Worm (Caenorhabditis elegans): ENCODE measurements around the gene F08D12.3.

F08D12.3 gene

DNA sequence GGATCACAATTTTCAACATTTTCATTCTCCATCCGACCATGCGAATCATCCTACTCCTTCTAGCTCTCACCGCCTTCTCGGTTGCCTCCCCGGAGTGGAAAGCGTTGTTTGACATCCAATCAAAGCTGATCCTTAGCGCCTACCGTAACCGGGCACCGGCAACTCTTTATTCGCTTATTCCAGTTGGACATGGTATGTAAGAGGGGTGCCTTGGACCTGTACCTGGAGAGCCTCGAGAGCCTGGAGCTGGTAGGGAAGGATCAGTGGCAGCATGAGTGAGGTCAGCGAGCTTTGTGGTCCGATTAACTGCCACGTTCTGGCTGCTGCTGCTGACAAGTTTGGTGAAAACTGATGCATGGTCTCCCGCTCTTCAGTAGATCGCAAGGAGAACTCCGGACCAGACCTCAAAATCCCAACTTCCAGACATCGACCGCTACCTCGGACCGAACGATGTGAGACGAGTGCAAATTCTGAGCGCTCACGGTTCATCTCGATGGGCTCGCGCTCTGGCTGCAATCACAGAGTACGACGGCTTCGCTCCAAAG is 48.6 kb downstream of the F08D12.3 start, which contains the start of gene K12H6.8:
TSS of gene K12H6.8 (plus strand) at position 38 of the 545 bp plus-strand sequence.
- peak; percentile 69 for TF ChIP-seq zfh-2 (GFP tag; conservative IDR thresholded peaks at IDR 0.05)
- TF ChIP-seq mcd-1 (GFP tag; IDR thresholded peaks at IDR 0.05), result 0 out of 2 replicates have a peak, but pooled peaks have one; percentile 40
- no peak for TF ChIP-seq cebp-1 (GFP tag; IDR thresholded peaks at IDR 0.05)
- no peak for TF ChIP-seq cebp-1 (tag; optimal IDR thresholded peaks at IDR 0.05)
- TF ChIP-seq repo-1 (tag; optimal IDR thresholded peaks at IDR 0.05), result peak; percentile 17
- no peak for TF ChIP-seq K11D2.4 (GFP tag; IDR thresholded peaks at IDR 0.05)
- TF ChIP-seq F22D6.2 (tag; optimal IDR thresholded peaks at IDR 0.05), result no peak
- TF ChIP-seq T07F8.4 (tag; optimal IDR thresholded peaks at IDR 0.05), result no peak
- 0 out of 2 replicates have a peak, but pooled peaks have one; percentile 37 for TF ChIP-seq egrh-3 (GFP tag; IDR thresholded peaks at IDR 0.05)
- 0 out of 2 replicates have a peak, but pooled peaks have one; percentile 27 for TF ChIP-seq B0336.3 (GFP tag; IDR thresholded peaks at IDR 0.05)

DNA sequence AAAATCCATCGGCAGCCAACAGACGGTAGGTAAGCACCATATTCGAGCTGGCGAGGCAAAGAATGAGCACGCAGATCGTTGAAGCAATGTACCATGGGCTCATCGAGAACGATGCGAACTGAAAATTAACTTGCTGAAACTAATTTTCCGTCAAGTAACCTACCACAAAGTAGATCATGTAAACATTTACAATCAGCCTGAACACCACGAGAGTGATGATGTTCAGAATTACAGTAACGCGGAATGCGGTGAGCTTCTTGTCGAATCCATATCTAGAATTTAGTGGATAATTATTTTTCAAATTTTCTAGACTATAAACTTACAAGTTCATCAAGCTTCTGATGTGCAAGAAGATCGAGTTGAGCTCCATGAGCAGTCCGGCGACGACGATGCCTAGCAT is 50.1 kb downstream of the F08D12.3 start:
- TF ChIP-seq egl-18 (GFP tag; IDR thresholded peaks at IDR 0.05), result no peak

DNA sequence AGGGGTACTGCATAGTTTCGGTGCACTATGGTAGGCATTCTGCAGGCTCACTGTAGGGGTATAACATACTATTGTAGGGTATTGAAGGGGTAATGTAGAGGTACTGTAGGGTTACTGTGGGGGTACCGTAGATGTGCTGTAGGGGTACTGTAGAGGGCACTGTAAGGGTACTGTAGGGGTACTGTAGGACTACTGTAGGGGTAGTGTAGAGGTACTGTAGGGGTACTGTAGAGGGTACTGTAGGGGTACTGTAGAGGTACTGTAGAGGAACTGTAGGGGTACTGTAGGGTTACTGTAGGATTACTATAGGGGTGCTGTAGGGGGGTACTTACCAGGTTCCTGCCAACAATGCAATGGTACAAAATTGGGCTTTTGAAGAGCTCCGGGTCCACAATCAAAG is 50.8 kb downstream of the F08D12.3 start:
- no peak for TF ChIP-seq ceh-79 (tag; optimal IDR thresholded peaks at IDR 0.05)
- 0 out of 2 replicates have a peak, but pooled peaks have one; percentile 14 for TF ChIP-seq aptf-2 (GFP tag; conservative IDR thresholded peaks at IDR 0.05)
- no peak for TF ChIP-seq akir-1 (GFP tag; optimal IDR thresholded peaks at IDR 0.05)

Measured in whole organism, young adult.